Fruit fly (Drosophila melanogaster) whole organism, embryonic: ENCODE results near the gene Grasp65.

Experiments
- Asciz ChIP-seq: fragments of 200-800 bp; sonication (Bioruptor generic); optimal IDR thresholded peaks from 2 replicates; lab custom pipeline; 2017; ENCODE audit warnings: missing biosample characterization, mild to moderate bottlenecking, missing genetic modification characterization, missing genetic modification reagents
- CG10209 ChIP-seq: fragments of 200-800 bp; sonication (Bioruptor generic); optimal IDR thresholded peaks from 3 replicates; lab custom pipeline; 2017; ENCODE audit warnings: missing biosample characterization, mild to moderate bottlenecking, missing genetic modification characterization, missing genetic modification reagents
- CG12104 ChIP-seq: fragments of 200-800 bp; sonication (Bioruptor generic); optimal IDR thresholded peaks from 3 replicates; lab custom pipeline; 2016; ENCODE audit warnings: missing biosample characterization, missing genetic modification characterization
- CG1233 ChIP-seq: fragments of 200-800 bp; sonication (Bioruptor generic); optimal IDR thresholded peaks from 4 replicates; lab custom pipeline; 2018; ENCODE audit warnings: missing biosample characterization, mild to moderate bottlenecking, missing genetic modification characterization
- CG13894 ChIP-seq: fragments of 200-800 bp; sonication (Bioruptor generic); optimal IDR thresholded peaks from 3 replicates; lab custom pipeline; 2018; ENCODE audit warnings: missing biosample characterization, mild to moderate bottlenecking, missing genetic modification characterization, moderate library complexity
- CG14050 ChIP-seq: fragments of 200-800 bp; sonication (Bioruptor generic); IDR thresholded peaks from 3 replicates; pipeline ENCODE4 v1.3.6; 2022; ENCODE audit warnings: missing biosample characterization, missing genetic modification characterization
- CG17186 ChIP-seq: fragments of 200-800 bp; sonication (Bioruptor generic); optimal IDR thresholded peaks from 3 replicates; lab custom pipeline; 2017; ENCODE audit warnings: missing biosample characterization, missing genetic modification reagents, missing genetic modification characterization
- CG17361 ChIP-seq: fragments of 200-800 bp; sonication (Bioruptor generic); IDR thresholded peaks from 3 replicates; pipeline ENCODE4 v1.3.6; 2022; ENCODE audit warnings: missing biosample characterization, missing genetic modification characterization
- CG17802 ChIP-seq: fragments of 200-800 bp; sonication (Bioruptor generic); optimal IDR thresholded peaks from 2 replicates; lab custom pipeline; 2018; ENCODE audit warnings: missing biosample characterization, mild to moderate bottlenecking, missing genetic modification characterization, moderate library complexity
- CG17829 ChIP-seq: fragments of 200-800 bp; optimal IDR thresholded peaks from 2 replicates; lab custom pipeline; 2019; ENCODE audit warnings: missing biosample characterization, mild to moderate bottlenecking, missing genetic modification characterization, moderate library complexity
- CG2129 ChIP-seq: fragments of 200-800 bp; sonication (Bioruptor generic); IDR thresholded peaks from 2 replicates; pipeline ENCODE4 v1.3.6; 2022; ENCODE audit warnings: missing biosample characterization, missing genetic modification characterization; ENCODE audit not compliant: partially characterized antibody
- CG3407 ChIP-seq: fragments of 200-800 bp; sonication (Bioruptor generic); optimal IDR thresholded peaks from 2 replicates; lab custom pipeline; 2018; ENCODE audit warnings: missing biosample characterization, mild to moderate bottlenecking, missing genetic modification characterization
- CG4282 ChIP-seq: fragments of 200-800 bp; sonication (Bioruptor generic); optimal IDR thresholded peaks from 2 replicates; lab custom pipeline; 2016; ENCODE audit warnings: missing biosample characterization, missing genetic modification characterization
- CG6654 ChIP-seq: fragments of 200-800 bp; sonication (Bioruptor generic); optimal IDR thresholded peaks from 2 replicates; lab custom pipeline; 2017; ENCODE audit warnings: missing biosample characterization, mild to moderate bottlenecking, missing genetic modification characterization
- CG7786 ChIP-seq: fragments of 200-800 bp; sonication (Bioruptor generic); optimal IDR thresholded peaks from 2 replicates; lab custom pipeline; 2016; ENCODE audit warnings: missing biosample characterization, missing genetic modification characterization
- CG8924 ChIP-seq: fragments of 200-800 bp; optimal IDR thresholded peaks from 3 replicates; lab custom pipeline; 2019; ENCODE audit warnings: missing biosample characterization, mild to moderate bottlenecking, missing genetic modification characterization, moderate library complexity
- CTCF ChIP-seq: fragments of 200-800 bp; sonication (Bioruptor generic); optimal IDR thresholded peaks from 2 replicates; lab custom pipeline; 2017; ENCODE audit warnings: missing biosample characterization, mild to moderate bottlenecking, missing genetic modification characterization, moderate library complexity
- E2f2 ChIP-seq: fragments of 200-800 bp; sonication (Bioruptor generic); IDR thresholded peaks from 2 replicates; pipeline ENCODE4 v1.3.6; 2022; ENCODE audit warnings: missing biosample characterization, missing genetic modification characterization
- Eip74EF ChIP-seq, 2 experiments: fragments of 200-800 bp in 1 of 2; fragments of >200 bp in 1 of 2; sonication (Bioruptor generic) in 1 of 2; optimal IDR thresholded peaks; 2 replicates each; lab custom pipeline; 2017 to 2019; ENCODE audit warnings: missing biosample characterization in 2 of 2, missing genetic modification characterization in 2 of 2, mild to moderate bottlenecking in 1 of 2, moderate library complexity in 1 of 2
- Fer1 ChIP-seq: fragments of 200-800 bp; sonication (Bioruptor generic); optimal IDR thresholded peaks from 2 replicates; lab custom pipeline; 2017; ENCODE audit warnings: missing biosample characterization, mild to moderate bottlenecking, missing genetic modification characterization
- HHEX ChIP-seq: fragments of 200-800 bp; sonication (Bioruptor generic); optimal IDR thresholded peaks from 3 replicates; lab custom pipeline; 2017; ENCODE audit warnings: missing biosample characterization, mild to moderate bottlenecking, missing genetic modification characterization, missing genetic modification reagents
- Hr78 ChIP-seq, 2 experiments: fragments of 200-800 bp in 1 of 2; fragments of >200 bp in 1 of 2; sonication (Bioruptor generic) in 1 of 2; optimal IDR thresholded peaks; 2 replicates each; lab custom pipeline; 2017 to 2019; ENCODE audit warnings: missing biosample characterization in 2 of 2, missing genetic modification characterization in 2 of 2, mild to moderate bottlenecking in 1 of 2, moderate library complexity in 1 of 2
- NfI ChIP-seq: fragments of 200-800 bp; sonication (Bioruptor generic); optimal IDR thresholded peaks from 3 replicates; lab custom pipeline; 2018; ENCODE audit warnings: missing biosample characterization, mild to moderate bottlenecking, missing genetic modification characterization, moderate library complexity
- PHDP ChIP-seq: fragments of 200-800 bp; sonication (Bioruptor generic); optimal IDR thresholded peaks from 3 replicates; lab custom pipeline; 2018; ENCODE audit warnings: missing biosample characterization, mild to moderate bottlenecking, missing genetic modification characterization, moderate library complexity
- Ptx1 ChIP-seq: fragments of 200-800 bp; sonication (Bioruptor generic); IDR thresholded peaks from 2 replicates; pipeline ENCODE4 v1.3.6; 2022; ENCODE audit warnings: missing biosample characterization, missing genetic modification characterization
- Vsx1 ChIP-seq: fragments of 200-800 bp; sonication (Bioruptor generic); optimal IDR thresholded peaks from 2 replicates; lab custom pipeline; 2017; ENCODE audit warnings: missing biosample characterization, mild to moderate bottlenecking, missing genetic modification characterization, missing genetic modification reagents
- Xbp1 ChIP-seq: fragments of 200-800 bp; sonication (Bioruptor generic); optimal IDR thresholded peaks from 3 replicates; lab custom pipeline; 2016; ENCODE audit warnings: missing biosample characterization, mild to moderate bottlenecking, missing genetic modification characterization
- ab ChIP-seq: fragments of 200-800 bp; sonication (Bioruptor generic); optimal IDR thresholded peaks from 2 replicates; lab custom pipeline; 2016; ENCODE audit warnings: missing biosample characterization, missing genetic modification characterization
- bcd ChIP-seq: fragments of 200-800 bp; sonication (Bioruptor generic); optimal IDR thresholded peaks from 2 replicates; lab custom pipeline; 2017; ENCODE audit warnings: missing biosample characterization, mild to moderate bottlenecking, missing genetic modification characterization
- chif ChIP-seq, 2 experiments: fragments of 200-800 bp; sonication (Bioruptor generic); optimal IDR thresholded peaks; 3 replicates each; lab custom pipeline; 2016; ENCODE audit warnings: missing biosample characterization in 2 of 2, missing genetic modification characterization in 2 of 2
- croc ChIP-seq: fragments of 200-800 bp; sonication (Bioruptor generic); conservative IDR thresholded peaks from 3 replicates; pipeline ENCODE4 v1.3.6; 2022; ENCODE audit warnings: missing biosample characterization, missing genetic modification characterization
- en ChIP-seq: fragments of 200-800 bp; sonication (Bioruptor generic); optimal IDR thresholded peaks from 2 replicates; lab custom pipeline; 2016; ENCODE audit warnings: missing biosample characterization, missing genetic modification characterization
- fru ChIP-seq: fragments of >200 bp; optimal IDR thresholded peaks from 2 replicates; lab custom pipeline; 2017
- gcm2 ChIP-seq: fragments of 200-800 bp; sonication (Bioruptor generic); optimal IDR thresholded peaks from 2 replicates; lab custom pipeline; 2016; ENCODE audit warnings: missing biosample characterization, missing genetic modification characterization
- gfzf ChIP-seq: fragments of 200-800 bp; sonication (Bioruptor generic); optimal IDR thresholded peaks from 2 replicates; lab custom pipeline; 2016; ENCODE audit warnings: missing biosample characterization, mild to moderate bottlenecking, missing genetic modification characterization, moderate library complexity
- hbn ChIP-seq: fragments of 200-800 bp; sonication (Bioruptor generic); IDR thresholded peaks from 2 replicates; pipeline ENCODE4 v1.3.6; 2022; ENCODE audit warnings: missing biosample characterization, missing genetic modification characterization; ENCODE audit not compliant: partially characterized antibody
- lab ChIP-seq: fragments of 200-800 bp; sonication (Bioruptor generic); optimal IDR thresholded peaks from 3 replicates; lab custom pipeline; 2017; ENCODE audit warnings: missing biosample characterization, missing genetic modification characterization, mild to moderate bottlenecking, moderate library complexity, missing genetic modification reagents
- odd ChIP-seq: fragments of 200-800 bp; sonication (Bioruptor generic); optimal IDR thresholded peaks from 2 replicates; lab custom pipeline; 2017; ENCODE audit warnings: missing biosample characterization, mild to moderate bottlenecking, missing genetic modification characterization
- scrt ChIP-seq: fragments of 200-800 bp; sonication (Bioruptor generic); optimal IDR thresholded peaks from 2 replicates; lab custom pipeline; 2018; ENCODE audit warnings: missing biosample characterization, mild to moderate bottlenecking, missing genetic modification characterization, moderate library complexity
- sima ChIP-seq: fragments of 200-800 bp; sonication (Bioruptor generic); optimal IDR thresholded peaks from 2 replicates; lab custom pipeline; 2016; ENCODE audit warnings: missing biosample characterization, missing genetic modification characterization
- sqz ChIP-seq: fragments of 200-800 bp; sonication (Bioruptor generic); optimal IDR thresholded peaks from 3 replicates; lab custom pipeline; 2018; ENCODE audit warnings: missing biosample characterization, mild to moderate bottlenecking, missing genetic modification characterization
- sug ChIP-seq: fragments of 200-800 bp; optimal IDR thresholded peaks from 2 replicates; lab custom pipeline; 2019; ENCODE audit warnings: missing biosample characterization, mild to moderate bottlenecking, missing genetic modification characterization, moderate library complexity
- tap ChIP-seq: fragments of 200-800 bp; optimal IDR thresholded peaks from 3 replicates; lab custom pipeline; 2019; ENCODE audit warnings: missing biosample characterization, mild to moderate bottlenecking, missing genetic modification characterization, moderate library complexity
- tgo ChIP-seq: fragments of 200-800 bp; sonication (Bioruptor generic); IDR thresholded peaks from 3 replicates; pipeline ENCODE4 v1.3.6; 2022; ENCODE audit warnings: missing biosample characterization, missing genetic modification characterization
- unc-4 ChIP-seq: fragments of 200-800 bp; sonication (Bioruptor generic); IDR thresholded peaks from 2 replicates; pipeline ENCODE4 v1.3.6; 2022; ENCODE audit warnings: missing biosample characterization, missing genetic modification characterization; ENCODE audit not compliant: partially characterized antibody
- unpg ChIP-seq: fragments of 200-800 bp; sonication (Bioruptor generic); optimal IDR thresholded peaks from 3 replicates; lab custom pipeline; 2018; ENCODE audit warnings: missing biosample characterization, mild to moderate bottlenecking, missing genetic modification characterization, moderate library complexity
- usp ChIP-seq: fragments of >200 bp; optimal IDR thresholded peaks from 2 replicates; lab custom pipeline; 2017; ENCODE audit warnings: missing biosample characterization, missing genetic modification characterization
- vfl ChIP-seq: fragments of 200-800 bp; sonication (Bioruptor generic); optimal IDR thresholded peaks from 2 replicates; lab custom pipeline; 2016; ENCODE audit warnings: missing biosample characterization, missing genetic modification characterization
- wor ChIP-seq: fragments of 200-800 bp; sonication (Bioruptor generic); IDR thresholded peaks from 2 replicates; pipeline ENCODE4 v1.3.6; 2022; ENCODE audit warnings: missing biosample characterization, missing genetic modification characterization

Grasp65 gene

dm6 chr3L:19928435-19929011 is 3.8 kb downstream of the Grasp65 start, which contains the start of the genes CG8004 and RhoGDI (continued):
- peak; percentile 74 for TF ChIP-seq CG7786 (GFP tag; lab: Kevin White, UChicago)
- peak; percentile 41 for TF ChIP-seq ab (GFP tag; lab: Kevin White, UChicago)
- TF ChIP-seq Vsx1 (GFP tag; lab: Kevin White, UChicago): no peak
- peak; percentile 53 for TF ChIP-seq bcd (GFP tag; lab: Kevin White, UChicago)
- TF ChIP-seq CG17829 (tag; lab: Kevin White, UChicago): peak; percentile 79
- TF ChIP-seq Eip74EF (GFP tag; optimal IDR thresholded peaks at IDR 0.05; lab: Kevin White, UChicago): peak in 1 of 2 experiments; percentile 24
- peak; percentile 62 for TF ChIP-seq Ptx1 (GFP tag; lab: Robert Waterston, UW)
- TF ChIP-seq E2f2 (GFP tag; lab: Robert Waterston, UW): peak; percentile 52
- TF ChIP-seq scrt: peak; percentile 4
- peak; percentile 74 for TF ChIP-seq Xbp1 (GFP tag; lab: Kevin White, UChicago)
- TF ChIP-seq sqz: no peak
- TF ChIP-seq gfzf (GFP tag; lab: Kevin White, UChicago): peak; percentile 90
- peak; percentile 59; the same call in 2 of the 3 replicates for TF ChIP-seq tgo (GFP tag; lab: Robert Waterston, UW)
- peak; percentile 44 for TF ChIP-seq CG17186 (GFP tag; lab: Kevin White, UChicago)
- no peak for TF ChIP-seq CG2129 (GFP tag; lab: Robert Waterston, UW)
- no peak for TF ChIP-seq CG3407 (GFP tag; lab: Kevin White, UChicago)
- no peak for TF ChIP-seq CG6654 (GFP tag; lab: Kevin White, UChicago)
- TF ChIP-seq usp (GFP tag; lab: Kevin White, UChicago): no peak
- peak; percentile 63; the same call in 1 of the 3 replicates for TF ChIP-seq CG17361
- peak; percentile 4 for TF ChIP-seq CTCF (GFP tag; lab: Kevin White, UChicago)
- peak; percentile 12 to 64 for TF ChIP-seq chif (GFP tag; optimal IDR thresholded peaks at IDR 0.05; lab: Kevin White, UChicago)
- TF ChIP-seq CG12104: peak; percentile 21
- no peak for TF ChIP-seq Fer1 (GFP tag; lab: Kevin White, UChicago)
- no peak for TF ChIP-seq CG1233 (GFP tag; lab: Kevin White, UChicago)
- no peak for TF ChIP-seq unc-4 (GFP tag; lab: Robert Waterston, UW)
- no peak for TF ChIP-seq en
- TF ChIP-seq NfI: peak; percentile 54
- peak; percentile 86 for TF ChIP-seq CG8924
- no peak for TF ChIP-seq odd (GFP tag; lab: Kevin White, UChicago)
- TF ChIP-seq unpg (GFP tag; lab: Kevin White, UChicago): peak; percentile 68
- TF ChIP-seq lab: peak; percentile 79
- no peak for TF ChIP-seq Asciz
- TF ChIP-seq gcm2 (GFP tag; lab: Kevin White, UChicago): peak; percentile 65
- TF ChIP-seq croc: peak; percentile 29; the same call in 1 of the 3 replicates
- peak; percentile 52 for TF ChIP-seq CG4282 (GFP tag; lab: Kevin White, UChicago)
- TF ChIP-seq sug (tag; lab: Kevin White, UChicago): peak; percentile 62
- no peak for TF ChIP-seq sima (GFP tag; lab: Kevin White, UChicago)
- TF ChIP-seq HHEX (GFP tag; lab: Kevin White, UChicago): peak; percentile 9
- peak; percentile 66 for TF ChIP-seq PHDP (tag; lab: Kevin White, UChicago)
- TF ChIP-seq CG14050 (GFP tag; lab: Robert Waterston, UW): peak; percentile 43; the same call in 2 of the 3 replicates
- peak; percentile 39 for TF ChIP-seq CG10209 (GFP tag; lab: Kevin White, UChicago)
- TF ChIP-seq CG13894 (tag; lab: Kevin White, UChicago): peak; percentile 64
- peak; percentile 79 for TF ChIP-seq CG17802 (tag; lab: Kevin White, UChicago)
- no peak for TF ChIP-seq fru (lab: Kevin White, UChicago)
- TF ChIP-seq tap (tag; lab: Kevin White, UChicago): peak; percentile 12
- peak; percentile 63 for TF ChIP-seq vfl
- TF ChIP-seq hbn: 0 out of 2 replicates have a peak, but pooled peaks have one; percentile 26
- TF ChIP-seq Hr78 (GFP tag; optimal IDR thresholded peaks at IDR 0.05; lab: Kevin White, UChicago): no peak
- no peak for TF ChIP-seq wor (GFP tag; lab: Robert Waterston, UW)
